Fruit fly (Drosophila melanogaster) whole organism, embryonic: ENCODE data around the gene CG31347.

Source experiments
- Atf-2 ChIP-seq: fragments of 200-800 bp; sonication (Bioruptor generic); optimal IDR thresholded peaks from 2 replicates; lab custom pipeline; 2016; ENCODE audit warnings: missing biosample characterization, missing genetic modification characterization
- Atf3 ChIP-seq: fragments of 200-800 bp; sonication (Bioruptor generic); optimal IDR thresholded peaks from 3 replicates; lab custom pipeline; 2016; ENCODE audit warnings: missing biosample characterization, missing genetic modification characterization
- Bdp1 ChIP-seq: fragments of 200-800 bp; sonication (Bioruptor generic); optimal IDR thresholded peaks from 3 replicates; lab custom pipeline; 2016; ENCODE audit warnings: missing biosample characterization, missing genetic modification characterization
- CG10209 ChIP-seq: fragments of 200-800 bp; sonication (Bioruptor generic); optimal IDR thresholded peaks from 3 replicates; lab custom pipeline; 2017; ENCODE audit warnings: missing biosample characterization, mild to moderate bottlenecking, missing genetic modification characterization, missing genetic modification reagents
- CG11560 ChIP-seq: fragments of 200-800 bp; sonication (Bioruptor generic); IDR thresholded peaks from 3 replicates; pipeline ENCODE4 v1.3.6; 2022; ENCODE audit warnings: missing biosample characterization, missing genetic modification characterization
- CG12744 ChIP-seq: fragments of 200-800 bp; sonication (Bioruptor generic); optimal IDR thresholded peaks from 2 replicates; lab custom pipeline; 2016; ENCODE audit warnings: missing biosample characterization, missing genetic modification characterization
- CG15479 ChIP-seq: fragments of 200-800 bp; sonication (Bioruptor generic); optimal IDR thresholded peaks from 3 replicates; lab custom pipeline; 2019; ENCODE audit warnings: missing biosample characterization, mild to moderate bottlenecking, missing genetic modification characterization, moderate library complexity
- CG16779 ChIP-seq: fragments of 200-800 bp; sonication (Bioruptor generic); IDR thresholded peaks from 2 replicates; pipeline ENCODE4 v1.3.6; 2022; ENCODE audit warnings: missing biosample characterization, missing genetic modification characterization
- CG17186 ChIP-seq: fragments of 200-800 bp; sonication (Bioruptor generic); optimal IDR thresholded peaks from 3 replicates; lab custom pipeline; 2017; ENCODE audit warnings: missing biosample characterization, missing genetic modification reagents, missing genetic modification characterization
- CG17612 ChIP-seq: fragments of 200-800 bp; sonication (Bioruptor generic); IDR thresholded peaks from 2 replicates; pipeline ENCODE4 v1.3.6; 2022; ENCODE audit warnings: missing biosample characterization, missing genetic modification characterization
- CG18619 ChIP-seq: fragments of 200-800 bp; sonication (Bioruptor generic); optimal IDR thresholded peaks from 3 replicates; lab custom pipeline; 2017; ENCODE audit warnings: missing biosample characterization, mild to moderate bottlenecking, missing genetic modification characterization
- CG2129 ChIP-seq: fragments of 200-800 bp; sonication (Bioruptor generic); IDR thresholded peaks from 2 replicates; pipeline ENCODE4 v1.3.6; 2022; ENCODE audit warnings: missing biosample characterization, missing genetic modification characterization; ENCODE audit not compliant: partially characterized antibody
- CG32767 ChIP-seq: fragments of 200-800 bp; sonication (Bioruptor generic); IDR thresholded peaks from 2 replicates; pipeline ENCODE4 v1.3.6; 2022; ENCODE audit warnings: missing biosample characterization, missing genetic modification characterization
- CG33557 ChIP-seq: fragments of 200-800 bp; sonication (Bioruptor generic); optimal IDR thresholded peaks from 2 replicates; lab custom pipeline; 2019; ENCODE audit warnings: missing biosample characterization, mild to moderate bottlenecking, missing genetic modification characterization, moderate library complexity
- CG3995 ChIP-seq: fragments of 200-800 bp; sonication (Bioruptor generic); optimal IDR thresholded peaks from 3 replicates; lab custom pipeline; 2016; ENCODE audit warnings: missing biosample characterization, missing genetic modification characterization
- CG4404 ChIP-seq: fragments of 200-800 bp; sonication (Bioruptor generic); IDR thresholded peaks from 2 replicates; pipeline ENCODE4 v1.3.6; 2022; ENCODE audit warnings: missing biosample characterization, missing genetic modification characterization
- CG5245 ChIP-seq: fragments of 200-800 bp; sonication (Bioruptor generic); optimal IDR thresholded peaks from 3 replicates; lab custom pipeline; 2016; ENCODE audit warnings: missing biosample characterization, missing genetic modification characterization
- CG7556 ChIP-seq: fragments of 200-800 bp; sonication (Bioruptor generic); optimal IDR thresholded peaks from 2 replicates; lab custom pipeline; 2017; ENCODE audit warnings: missing biosample characterization, mild to moderate bottlenecking, missing genetic modification characterization
- CG7786 ChIP-seq: fragments of 200-800 bp; sonication (Bioruptor generic); optimal IDR thresholded peaks from 2 replicates; lab custom pipeline; 2016; ENCODE audit warnings: missing biosample characterization, missing genetic modification characterization
- CG7839 ChIP-seq: fragments of 200-800 bp; sonication (Bioruptor generic); optimal IDR thresholded peaks from 3 replicates; lab custom pipeline; 2018; ENCODE audit warnings: missing biosample characterization, mild to moderate bottlenecking, missing genetic modification characterization, moderate library complexity
- CG8290 ChIP-seq, 3 experiments: fragments of 200-800 bp; sonication (Bioruptor generic); optimal IDR thresholded peaks; 2 replicates each; lab custom pipeline; 2016 to 2019; ENCODE audit warnings: missing biosample characterization in 3 of 3, missing genetic modification characterization in 3 of 3, mild to moderate bottlenecking in 2 of 3, moderate library complexity in 1 of 3
- CG9437 ChIP-seq: fragments of 200-800 bp; sonication (Bioruptor generic); optimal IDR thresholded peaks from 2 replicates; lab custom pipeline; 2018; ENCODE audit warnings: missing biosample characterization, mild to moderate bottlenecking, missing genetic modification characterization
- Gug ChIP-seq: fragments of 200-800 bp; sonication (Bioruptor generic); IDR thresholded peaks from 4 replicates; pipeline ENCODE4 v1.3.6; 2022; ENCODE audit warnings: missing biosample characterization, missing genetic modification characterization
- Hey ChIP-seq: fragments of 200-800 bp; sonication (Bioruptor generic); optimal IDR thresholded peaks from 3 replicates; lab custom pipeline; 2018; ENCODE audit warnings: missing biosample characterization, mild to moderate bottlenecking, missing genetic modification characterization
- Hr78 ChIP-seq, 2 experiments: fragments of 200-800 bp in 1 of 2; fragments of >200 bp in 1 of 2; sonication (Bioruptor generic) in 1 of 2; optimal IDR thresholded peaks; 2 replicates each; lab custom pipeline; 2017 to 2019; ENCODE audit warnings: missing biosample characterization in 2 of 2, missing genetic modification characterization in 2 of 2, mild to moderate bottlenecking in 1 of 2, moderate library complexity in 1 of 2
- Jarid2 ChIP-seq: fragments of 200-800 bp; sonication (Bioruptor generic); optimal IDR thresholded peaks from 3 replicates; lab custom pipeline; 2017; ENCODE audit warnings: mild to moderate bottlenecking, missing biosample characterization, missing genetic modification reagents, missing genetic modification characterization
- Lim3 ChIP-seq: fragments of 200-800 bp; sonication (Bioruptor generic); IDR thresholded peaks from 2 replicates; pipeline ENCODE4 v1.3.6; 2022; ENCODE audit warnings: missing biosample characterization, missing genetic modification characterization
- Med ChIP-seq: fragments of 200-800 bp; sonication (Bioruptor generic); peaks from one replicate; lab custom pipeline; 2016; ENCODE audit warnings: missing biosample characterization, missing genetic modification characterization, mild to moderate bottlenecking, inconsistent platforms, moderate library complexity
- NFAT ChIP-seq: fragments of 200-800 bp; sonication (Bioruptor generic); IDR thresholded peaks from 2 replicates; pipeline ENCODE4 v1.3.6; 2022; ENCODE audit warnings: missing biosample characterization, missing genetic modification characterization
- Spps ChIP-seq: fragments of 200-800 bp; sonication (Bioruptor generic); optimal IDR thresholded peaks from 2 replicates; lab custom pipeline; 2018; ENCODE audit warnings: missing biosample characterization, mild to moderate bottlenecking, missing genetic modification characterization
- Sry-β ChIP-seq: fragments of 200-800 bp; sonication (Bioruptor generic); optimal IDR thresholded peaks from 2 replicates; lab custom pipeline; 2018; ENCODE audit warnings: missing biosample characterization, mild to moderate bottlenecking, missing genetic modification characterization, moderate library complexity
- Stat92E ChIP-seq, 3 experiments: fragments of >200 bp in 2 of 3; fragments of 200-800 bp in 1 of 3; sonication (Bioruptor generic) in 1 of 3; optimal IDR thresholded peaks; 2 replicates each; lab custom pipeline; 2017 to 2019; ENCODE audit warnings: missing biosample characterization in 3 of 3, missing genetic modification characterization in 3 of 3, mild to moderate bottlenecking in 1 of 3, moderate library complexity in 1 of 3
- Xrp1 ChIP-seq: fragments of 200-800 bp; sonication (Bioruptor generic); IDR thresholded peaks from 2 replicates; pipeline ENCODE4 v1.3.6; 2022; ENCODE audit warnings: missing biosample characterization, missing genetic modification characterization
- bab2 ChIP-seq: fragments of 200-800 bp; sonication (Bioruptor generic); optimal IDR thresholded peaks from 2 replicates; lab custom pipeline; 2016; ENCODE audit warnings: missing biosample characterization, missing genetic modification characterization
- chn ChIP-seq: fragments of 200-800 bp; sonication (Bioruptor generic); optimal IDR thresholded peaks from 2 replicates; lab custom pipeline; 2016; ENCODE audit warnings: missing biosample characterization, missing genetic modification characterization
- crc ChIP-seq: fragments of 200-800 bp; sonication (Bioruptor generic); optimal IDR thresholded peaks from 2 replicates; lab custom pipeline; 2016; ENCODE audit warnings: missing biosample characterization, missing genetic modification characterization
- en ChIP-seq: fragments of 200-800 bp; sonication (Bioruptor generic); optimal IDR thresholded peaks from 2 replicates; lab custom pipeline; 2016; ENCODE audit warnings: missing biosample characterization, missing genetic modification characterization
- gsb ChIP-seq: fragments of 200-800 bp; sonication (Bioruptor generic); IDR thresholded peaks from 2 replicates; pipeline ENCODE4 v1.3.6; 2022; ENCODE audit warnings: missing biosample characterization, missing genetic modification characterization
- gsb-n ChIP-seq: fragments of 200-800 bp; sonication (Bioruptor generic); optimal IDR thresholded peaks from 3 replicates; lab custom pipeline; 2018; ENCODE audit warnings: missing biosample characterization, mild to moderate bottlenecking, missing genetic modification characterization
- lilli ChIP-seq: fragments of 200-800 bp; sonication (Bioruptor generic); optimal IDR thresholded peaks from 3 replicates; lab custom pipeline; 2016; ENCODE audit warnings: missing biosample characterization, missing genetic modification characterization
- mam ChIP-seq: fragments of 200-800 bp; sonication (Bioruptor generic); optimal IDR thresholded peaks from 3 replicates; lab custom pipeline; 2016; ENCODE audit warnings: missing biosample characterization, missing genetic modification characterization
- nmo ChIP-seq: fragments of 200-800 bp; sonication (Bioruptor generic); optimal IDR thresholded peaks from 2 replicates; lab custom pipeline; 2018; ENCODE audit warnings: missing biosample characterization, mild to moderate bottlenecking, missing genetic modification characterization, moderate library complexity
- peb ChIP-seq: fragments of 200-800 bp; sonication (Bioruptor generic); IDR thresholded peaks from 2 replicates; pipeline ENCODE4 v1.3.6; 2022; ENCODE audit warnings: missing biosample characterization, missing genetic modification characterization
- pros ChIP-seq: fragments of 200-800 bp; sonication (Bioruptor generic); optimal IDR thresholded peaks from 3 replicates; lab custom pipeline; 2019; ENCODE audit warnings: missing biosample characterization, mild to moderate bottlenecking, missing genetic modification characterization, moderate library complexity
- schlank ChIP-seq: fragments of 200-800 bp; sonication (Bioruptor generic); optimal IDR thresholded peaks from 2 replicates; lab custom pipeline; 2018; ENCODE audit warnings: missing biosample characterization, mild to moderate bottlenecking, missing genetic modification characterization
- sens-2 ChIP-seq: fragments of 200-800 bp; sonication (Bioruptor generic); IDR thresholded peaks from 2 replicates; pipeline ENCODE4 v1.3.6; 2022; ENCODE audit warnings: missing biosample characterization, missing genetic modification characterization
- stwl ChIP-seq: fragments of 200-800 bp; sonication (Bioruptor generic); optimal IDR thresholded peaks from 3 replicates; lab custom pipeline; 2018; ENCODE audit warnings: missing biosample characterization, mild to moderate bottlenecking, missing genetic modification characterization, moderate library complexity
- tap ChIP-seq: fragments of 200-800 bp; optimal IDR thresholded peaks from 3 replicates; lab custom pipeline; 2019; ENCODE audit warnings: missing biosample characterization, mild to moderate bottlenecking, missing genetic modification characterization, moderate library complexity
- zen ChIP-seq: fragments of 200-800 bp; sonication (Bioruptor generic); optimal IDR thresholded peaks from 3 replicates; lab custom pipeline; 2018; ENCODE audit warnings: missing biosample characterization, mild to moderate bottlenecking, missing genetic modification characterization, moderate library complexity

CG31347 gene

dm6 chr3R:12649099-12650029 is 43.0 kb downstream of the CG31347 start:
- TF ChIP-seq CG4404 (GFP tag; lab: Robert Waterston, UW): no peak
- no peak for TF ChIP-seq CG2129
- TF ChIP-seq nmo: no peak
- no peak for TF ChIP-seq schlank (tag; lab: Kevin White, UChicago)
- no peak for TF ChIP-seq crc (GFP tag; lab: Kevin White, UChicago)
- TF ChIP-seq Med (GFP tag; lab: Kevin White, UChicago): peak; percentile 40
- TF ChIP-seq Bdp1 (GFP tag; lab: Kevin White, UChicago): no peak
- TF ChIP-seq Jarid2: no peak
- TF ChIP-seq CG16779 (GFP tag; lab: Robert Waterston, UW): no peak
- no peak for TF ChIP-seq Atf3 (GFP tag; lab: Kevin White, UChicago)
- TF ChIP-seq gsb (GFP tag; lab: Robert Waterston, UW): no peak
- no peak for TF ChIP-seq CG11560
- TF ChIP-seq chn: no peak
- peak; percentile 3 for TF ChIP-seq CG33557 (GFP tag; lab: Kevin White, UChicago)
- no peak for TF ChIP-seq CG5245 (GFP tag; lab: Kevin White, UChicago)
- TF ChIP-seq Sry-β: no peak
- TF ChIP-seq Hr78 (GFP tag; optimal IDR thresholded peaks at IDR 0.05; lab: Kevin White, UChicago): peak in 1 of 2 experiments; percentile 42
- TF ChIP-seq mam (GFP tag; lab: Kevin White, UChicago): no peak
- TF ChIP-seq Atf-2 (GFP tag; lab: Kevin White, UChicago): no peak
- no peak for TF ChIP-seq NFAT (GFP tag; lab: Robert Waterston, UW)
- no peak for TF ChIP-seq CG18619
- TF ChIP-seq Xrp1 (GFP tag; lab: Robert Waterston, UW): no peak
- no peak for TF ChIP-seq bab2 (GFP tag; lab: Kevin White, UChicago)
- no peak for TF ChIP-seq CG9437 (GFP tag; lab: Kevin White, UChicago)
- TF ChIP-seq CG7556 (GFP tag; lab: Kevin White, UChicago): no peak
- TF ChIP-seq Lim3 (GFP tag; lab: Robert Waterston, UW): no peak
- TF ChIP-seq CG10209 (GFP tag; lab: Kevin White, UChicago): no peak
- TF ChIP-seq CG3995 (GFP tag; lab: Kevin White, UChicago): no peak
- TF ChIP-seq Stat92E (GFP tag; optimal IDR thresholded peaks at IDR 0.05; lab: Kevin White, UChicago): peak in 1 of 3 experiments; percentile 98
- TF ChIP-seq en (GFP tag; lab: Kevin White, UChicago): no peak
- TF ChIP-seq pros (GFP tag; lab: Kevin White, UChicago): peak; percentile 75
- no peak for TF ChIP-seq peb (GFP tag; lab: Robert Waterston, UW)
- no peak for TF ChIP-seq CG8290 (GFP tag; optimal IDR thresholded peaks at IDR 0.05; lab: Kevin White, UChicago)
- TF ChIP-seq CG8290 (tag; optimal IDR thresholded peaks at IDR 0.05; lab: Kevin White, UChicago): no peak
- TF ChIP-seq CG32767: no peak
- no peak for TF ChIP-seq CG15479 (GFP tag; lab: Kevin White, UChicago)
- TF ChIP-seq CG7786: no peak
- no peak for TF ChIP-seq Hey (tag; lab: Kevin White, UChicago)
- TF ChIP-seq CG7839: no peak
- TF ChIP-seq CG17186 (GFP tag; lab: Kevin White, UChicago): no peak
- peak; percentile 57 for TF ChIP-seq gsb-n (tag; lab: Kevin White, UChicago)
- no peak for TF ChIP-seq sens-2 (GFP tag; lab: Robert Waterston, UW)
- TF ChIP-seq CG12744 (GFP tag; lab: Kevin White, UChicago): no peak
- no peak for TF ChIP-seq tap (tag; lab: Kevin White, UChicago)
- no peak for TF ChIP-seq stwl (tag; lab: Kevin White, UChicago)
- no peak for TF ChIP-seq lilli (GFP tag; lab: Kevin White, UChicago)
- peak; percentile 63 for TF ChIP-seq zen (tag; lab: Kevin White, UChicago)
- no peak for TF ChIP-seq Gug
- TF ChIP-seq Spps (tag; lab: Kevin White, UChicago): no peak
- TF ChIP-seq CG17612: no peak
